Worm (Caenorhabditis elegans): ENCODE measurements around the gene srh-40.

DNA sequence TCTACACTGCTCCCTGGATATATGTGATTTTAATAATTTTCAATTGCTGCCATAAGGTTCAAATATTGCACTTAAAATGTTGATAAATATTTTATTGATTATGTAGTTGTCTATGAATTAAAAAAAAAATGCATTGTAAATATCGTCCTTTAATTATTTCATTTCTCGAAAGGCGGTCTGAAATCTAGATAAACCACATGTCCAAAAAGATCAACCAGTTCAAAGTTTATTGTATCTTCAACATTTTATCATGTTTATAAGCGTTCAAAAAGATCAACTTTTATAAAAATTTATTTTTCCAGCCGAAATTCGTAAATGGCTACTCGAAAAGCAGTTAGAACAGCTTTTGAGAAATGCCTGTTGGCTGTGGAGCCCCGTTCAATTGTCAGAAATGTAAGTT is 9.3 kb downstream of the srh-40 start, which contains the start of gene C13B9.2:
- TF ChIP-seq lin-39 (tag; optimal IDR thresholded peaks at IDR 0.05) (no peak), egl-27 (tag; optimal IDR thresholded peaks at IDR 0.05) (no peak), ztf-4 (tag; optimal IDR thresholded peaks at IDR 0.05) (no peak)
